Worm (Caenorhabditis elegans): ENCODE data around the gene F10G7.5.

DNA sequence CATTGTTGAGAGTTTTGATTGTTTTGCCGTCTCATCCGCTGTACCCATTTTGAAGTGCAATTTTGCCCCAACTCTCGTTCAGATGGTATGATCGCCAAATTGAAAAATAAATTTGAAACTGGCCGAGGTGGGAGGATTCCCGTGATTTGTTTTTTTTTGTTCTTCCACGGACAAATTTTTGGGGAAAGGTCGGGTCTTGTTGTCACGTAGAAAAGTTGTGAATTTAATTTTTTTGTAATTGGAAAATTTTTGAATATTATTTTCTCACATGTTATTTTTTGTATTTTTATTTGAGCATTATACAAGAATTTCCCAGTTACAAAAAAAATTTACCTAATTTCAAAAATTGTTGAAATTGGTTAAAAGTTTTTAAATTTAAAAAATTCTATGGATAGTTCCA is 21.5 kb upstream of the F10G7.5 start, which contains the start of gene T05A7.6:
- TF ChIP-seq pha-4 (GFP tag; IDR thresholded peaks at IDR 0.05) (no peak), pha-4 (tag; optimal IDR thresholded peaks at IDR 0.05) (no peak), ZK546.5 (tag; optimal IDR thresholded peaks at IDR 0.05) (no peak), ceh-28 (tag; optimal IDR thresholded peaks at IDR 0.05) (no peak), attf-4 (tag; optimal IDR thresholded peaks at IDR 0.05) (no peak), sdz-12 (GFP tag; optimal IDR thresholded peaks at IDR 0.05) (no peak), Y75B8A.6 (GFP tag; IDR thresholded peaks at IDR 0.05) (no peak)
